Worm (Caenorhabditis elegans) whole organism, L3 larva: ENCODE results near the gene rip-1.

Source experiments
- ama-1 ChIP-seq: fragments of 150-350 bp; optimal IDR thresholded peaks from 2 replicates; lab custom pipeline; 2018
- ceh-16 ChIP-seq: sonication (generic microtip); optimal IDR thresholded peaks from 2 replicates; lab custom pipeline; 2017; ENCODE audit warnings: missing biosample characterization, missing genetic modification characterization
- daf-12 ChIP-seq: fragments of 150-350 bp; optimal IDR thresholded peaks from 2 replicates; lab custom pipeline; 2014; ENCODE audit warnings: missing biosample characterization, missing genetic modification reagents, missing genetic modification characterization
- fkh-10 ChIP-seq: sonication (generic microtip); optimal IDR thresholded peaks from 2 replicates; lab custom pipeline; 2017; ENCODE audit warnings: missing biosample characterization, missing genetic modification reagents, missing genetic modification characterization
- jun-1 ChIP-seq: fragments of 150-350 bp; optimal IDR thresholded peaks from 2 replicates; lab custom pipeline; 2014; ENCODE audit warnings: missing biosample characterization, missing genetic modification reagents, missing genetic modification characterization
- nhr-28 ChIP-seq: fragments of 150-350 bp; optimal IDR thresholded peaks from 2 replicates; lab custom pipeline; 2014; ENCODE audit warnings: missing biosample characterization, missing genetic modification characterization
- nhr-76 ChIP-seq: fragments of 150-350 bp; sonication (generic microtip); optimal IDR thresholded peaks from 5 replicates; lab custom pipeline; 2014; ENCODE audit warnings: missing biosample characterization, missing genetic modification characterization
- snpc-4 ChIP-seq: fragments of 150-350 bp; optimal IDR thresholded peaks from 2 replicates; lab custom pipeline; 2014; ENCODE audit warnings: missing biosample characterization, missing genetic modification characterization
- unc-39 ChIP-seq: sonication (generic microtip); optimal IDR thresholded peaks from 4 replicates; lab custom pipeline; 2017; ENCODE audit warnings: missing biosample characterization, missing genetic modification characterization

ce11 chrIII:10305295-10305694 lies 46.8 kb upstream of the rip-1 start:
- TF ChIP-seq ama-1 (lab: Kevin White, UChicago), result no peak
- no peak for TF ChIP-seq fkh-10 (GFP tag; lab: Kevin White, UChicago)
- no peak for TF ChIP-seq daf-12 (tag; lab: Kevin White, UChicago)
- TF ChIP-seq snpc-4 (tag; lab: Kevin White, UChicago), result no peak
- TF ChIP-seq nhr-28 (tag; lab: Kevin White, UChicago), result no peak
- no peak for TF ChIP-seq nhr-76 (tag; lab: Kevin White, UChicago)
- TF ChIP-seq unc-39 (tag; lab: Kevin White, UChicago), result no peak
- TF ChIP-seq ceh-16 (tag; lab: Kevin White, UChicago), result no peak
- TF ChIP-seq jun-1 (tag; lab: Kevin White, UChicago), result peak; percentile 24
